Fruit fly (Drosophila melanogaster): Measurements from ENCODE around the gene CG13856.

CG13856 gene

DNA sequence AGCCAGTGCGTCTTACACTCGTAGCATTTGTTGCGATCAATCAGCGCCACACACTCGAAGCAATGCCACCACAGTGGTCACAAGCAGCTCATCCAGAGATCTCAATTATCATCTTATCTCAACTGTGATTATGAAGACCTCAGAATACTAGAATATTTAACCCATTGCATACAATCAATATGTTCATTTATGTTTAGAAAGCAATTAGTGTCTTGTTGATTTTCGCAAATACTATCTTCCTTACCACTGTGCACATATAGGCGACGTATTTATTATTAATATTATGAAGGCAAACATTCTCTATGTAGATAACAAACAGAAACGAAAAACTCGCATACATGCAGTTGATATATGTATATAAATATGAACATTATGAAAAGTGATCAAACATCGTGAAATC lies 43.6 kb upstream of the CG13856 start (continued):
- TF ChIP-seq Oli (tag; optimal IDR thresholded peaks at IDR 0.05), result peak; percentile 71
- no peak for TF ChIP-seq corto (GFP tag; optimal IDR thresholded peaks at IDR 0.05)
- TF ChIP-seq sna (GFP tag; IDR thresholded peaks at IDR 0.05; ENCODE audit: partially characterized antibody), result no peak
- TF ChIP-seq CG17359 (tag; optimal IDR thresholded peaks at IDR 0.05), result peak; percentile 90
- TF ChIP-seq CG17361 (GFP tag; IDR thresholded peaks at IDR 0.05), result peak; percentile 83
- TF ChIP-seq CG3281 (GFP tag; optimal IDR thresholded peaks at IDR 0.05), result peak; percentile 52
- peak; percentile 20 for TF ChIP-seq gro (GFP tag; optimal IDR thresholded peaks at IDR 0.05)
- TF ChIP-seq CG31441 (GFP tag; IDR thresholded peaks at IDR 0.05), result peak; percentile 85
- TF ChIP-seq eyg (GFP tag; optimal IDR thresholded peaks at IDR 0.05), result peak; percentile 5
- TF ChIP-seq dan (GFP tag; IDR thresholded peaks at IDR 0.05), result no peak
- TF ChIP-seq Sry-δ (GFP tag; optimal IDR thresholded peaks at IDR 0.05), result peak; percentile 32
- no peak for TF ChIP-seq ham (GFP tag; IDR thresholded peaks at IDR 0.05)
- TF ChIP-seq Scr (GFP tag; IDR thresholded peaks at IDR 0.05; ENCODE audit: partially characterized antibody), result no peak
- no peak for TF ChIP-seq Lim3 (GFP tag; IDR thresholded peaks at IDR 0.05)
- peak; percentile 79 for TF ChIP-seq CG4820 (GFP tag; optimal IDR thresholded peaks at IDR 0.05)
- peak; percentile 64 for TF ChIP-seq CG16863 (GFP tag; optimal IDR thresholded peaks at IDR 0.05)
- peak; percentile 67 for TF ChIP-seq HHEX (GFP tag; optimal IDR thresholded peaks at IDR 0.05)
- TF ChIP-seq CG7786 (GFP tag; optimal IDR thresholded peaks at IDR 0.05), result peak; percentile 28
- no peak for TF ChIP-seq gfzf (GFP tag; optimal IDR thresholded peaks at IDR 0.05)
- peak; percentile 57 for TF ChIP-seq ac (GFP tag; optimal IDR thresholded peaks at IDR 0.05)
- peak; percentile 69 for TF ChIP-seq unpg (GFP tag; optimal IDR thresholded peaks at IDR 0.05)
- peak; percentile 66; the same call in 1 of the 2 replicates for TF ChIP-seq CG11696 (GFP tag; IDR thresholded peaks at IDR 0.05)
- no peak; the same call in 1 of the 2 replicates for TF ChIP-seq Taf1 (GFP tag; IDR thresholded peaks at IDR 0.05)
- TF ChIP-seq kah (GFP tag; optimal IDR thresholded peaks at IDR 0.05), result peak; percentile 32
- peak; percentile 55 for TF ChIP-seq nmo (GFP tag; optimal IDR thresholded peaks at IDR 0.05)
- peak in 1 of 2 experiments; percentile 52 for TF ChIP-seq Eip74EF (GFP tag; optimal IDR thresholded peaks at IDR 0.05)
- no peak for TF ChIP-seq chinmo (GFP tag; IDR thresholded peaks at IDR 0.05; ENCODE audit: partially characterized antibody)
- TF ChIP-seq gce (GFP tag; IDR thresholded peaks at IDR 0.05), result peak; percentile 23; the same call in 1 of the 3 replicates
- TF ChIP-seq ems (GFP tag; optimal IDR thresholded peaks at IDR 0.05), result peak; percentile 56
- TF ChIP-seq kay (GFP tag; optimal IDR thresholded peaks at IDR 0.05), result no peak
- TF ChIP-seq CG8765 (GFP tag; IDR thresholded peaks at IDR 0.05), result no peak
- TF ChIP-seq CkIIα-i1 (GFP tag; IDR thresholded peaks at IDR 0.05), result no peak
- TF ChIP-seq CG8478 (optimal IDR thresholded peaks at IDR 0.05), result no peak
- peak; percentile 65 for TF ChIP-seq lbe (GFP tag; optimal IDR thresholded peaks at IDR 0.05)
- peak; percentile 62 for TF ChIP-seq stc (GFP tag; IDR thresholded peaks at IDR 0.05)
- TF ChIP-seq Adf1 (GFP tag; IDR thresholded peaks at IDR 0.05), result no peak
- TF ChIP-seq salm (tag; optimal IDR thresholded peaks at IDR 0.05), result no peak
- no peak for TF ChIP-seq H15 (GFP tag; IDR thresholded peaks at IDR 0.05)
- peak; percentile 46 for TF ChIP-seq BtbVII (GFP tag; optimal IDR thresholded peaks at IDR 0.05)
- TF ChIP-seq Oaz (GFP tag; IDR thresholded peaks at IDR 0.05), result no peak
- peak; percentile 39 for TF ChIP-seq CG3847 (GFP tag; IDR thresholded peaks at IDR 0.05)
- peak; percentile 52; the same call in 1 of the 3 replicates for TF ChIP-seq CG14050 (GFP tag; IDR thresholded peaks at IDR 0.05)
- TF ChIP-seq abd-A (tag; optimal IDR thresholded peaks at IDR 0.05), result no peak
- peak; percentile 57 for TF ChIP-seq CG14667 (GFP tag; IDR thresholded peaks at IDR 0.05)
- peak in 1 of 2 experiments; percentile 57 for TF ChIP-seq Pdp1 (GFP tag; optimal IDR thresholded peaks at IDR 0.05)
- TF ChIP-seq CG3995 (GFP tag; optimal IDR thresholded peaks at IDR 0.05), result no peak
- TF ChIP-seq vvl (GFP tag; IDR thresholded peaks at IDR 0.05), result peak; percentile 87
- peak; percentile 87 for TF ChIP-seq CG14710 (tag; optimal IDR thresholded peaks at IDR 0.05)
- peak; percentile 85 for TF ChIP-seq ara (GFP tag; IDR thresholded peaks at IDR 0.05)
- TF ChIP-seq Opbp (GFP tag; IDR thresholded peaks at IDR 0.05; ENCODE audit: partially characterized antibody), result no peak
- TF ChIP-seq dmrt11E (tag; optimal IDR thresholded peaks at IDR 0.05), result peak; percentile 88
